Worm (Caenorhabditis elegans) whole organism, L4 larva: ENCODE data around the gene Y45F3A.5.

Experiments used
- D1046.2 ChIP-seq: fragments of 200-800 bp; sonication (Bioruptor generic); IDR thresholded peaks from 2 replicates; pipeline ENCODE4 v1.3.6; 2022; ENCODE audit warnings: missing genetic modification characterization, missing compliant biosample characterization
- F26F4.8 ChIP-seq: fragments of 200-800 bp; sonication (Bioruptor generic); conservative IDR thresholded peaks from 2 replicates; pipeline ENCODE4 v1.3.6; 2022; ENCODE audit warnings: missing genetic modification characterization, missing compliant biosample characterization
- F37D6.2 ChIP-seq: sonication (generic microtip); optimal IDR thresholded peaks from 2 replicates; lab custom pipeline; 2016; ENCODE audit warnings: mild to moderate bottlenecking, missing genetic modification characterization, missing compliant biosample characterization
- F49E8.2 ChIP-seq: sonication (generic microtip); optimal IDR thresholded peaks from 2 replicates; lab custom pipeline; 2016; ENCODE audit warnings: missing compliant biosample characterization, mild to moderate bottlenecking, missing genetic modification characterization, borderline replicate concordance
- Y105C5A.15 ChIP-seq: fragments of 200-800 bp; sonication (Bioruptor generic); IDR thresholded peaks from 2 replicates; pipeline ENCODE4 v1.3.6; 2022; ENCODE audit warnings: missing genetic modification characterization, missing compliant biosample characterization
- Y48G9A.11 ChIP-seq: fragments of 200-800 bp; sonication (Bioruptor generic); IDR thresholded peaks from 2 replicates; pipeline ENCODE4 v1.3.6; 2022; ENCODE audit warnings: missing genetic modification reagents, missing genetic modification characterization, missing compliant biosample characterization
- Y75B8A.6 ChIP-seq: fragments of 200-800 bp; sonication (Bioruptor generic); IDR thresholded peaks from 2 replicates; pipeline ENCODE4 v1.3.6; 2022; ENCODE audit warnings: missing genetic modification reagents, missing genetic modification characterization, missing compliant biosample characterization
- ZK337.2 ChIP-seq: fragments of 200-800 bp; sonication (Bioruptor generic); IDR thresholded peaks from 2 replicates; pipeline ENCODE4 v1.3.6; 2022; ENCODE audit warnings: missing genetic modification reagents, missing genetic modification characterization, missing compliant biosample characterization
- aha-1 ChIP-seq: fragments of 150-350 bp; peaks from one replicate; lab custom pipeline; 2014; ENCODE audit warnings: missing biosample characterization, missing genetic modification characterization
- aly-2 ChIP-seq: sonication (generic microtip); optimal IDR thresholded peaks from 2 replicates; lab custom pipeline; 2018; ENCODE audit warnings: missing biosample characterization, missing genetic modification characterization
- ama-1 ChIP-seq: fragments of 150-350 bp; optimal IDR thresholded peaks from 2 replicates; lab custom pipeline; 2014; ENCODE audit warnings: inconsistent platforms, mixed read lengths
- ceh-20 ChIP-seq: fragments of 200-800 bp; sonication (Bioruptor generic); IDR thresholded peaks from 2 replicates; pipeline ENCODE4 v1.3.6; 2022; ENCODE audit warnings: missing genetic modification reagents, missing genetic modification characterization, missing compliant biosample characterization
- ceh-28 ChIP-seq: fragments of 150-350 bp; optimal IDR thresholded peaks from 2 replicates; lab custom pipeline; 2014; ENCODE audit warnings: missing biosample characterization, missing genetic modification reagents, missing genetic modification characterization
- ceh-44 ChIP-seq: fragments of 200-800 bp; sonication (Bioruptor generic); IDR thresholded peaks from 2 replicates; pipeline ENCODE4 v1.3.6; 2022; ENCODE audit warnings: missing genetic modification reagents, missing genetic modification characterization, missing compliant biosample characterization
- cey-2 ChIP-seq: sonication (generic microtip); optimal IDR thresholded peaks from 3 replicates; lab custom pipeline; 2017; ENCODE audit warnings: missing genetic modification characterization, mild to moderate bottlenecking, missing compliant biosample characterization, antibody characterized with exemption, borderline replicate concordance; ENCODE audit not compliant: insufficient read depth
- daf-19 ChIP-seq: fragments of 200-800 bp; sonication (Bioruptor generic); conservative IDR thresholded peaks from 2 replicates; pipeline ENCODE4 v1.3.6; 2022; ENCODE audit warnings: missing genetic modification characterization, missing compliant biosample characterization
- daf-8 ChIP-seq: fragments of 200-800 bp; sonication (Bioruptor generic); IDR thresholded peaks from 2 replicates; pipeline ENCODE4 v1.3.6; 2022; ENCODE audit warnings: missing genetic modification characterization, missing compliant biosample characterization
- dmd-8 ChIP-seq: fragments of 200-800 bp; sonication (Bioruptor generic); IDR thresholded peaks from 2 replicates; pipeline ENCODE4 v1.3.6; 2022; ENCODE audit warnings: missing genetic modification characterization, missing compliant biosample characterization
- dve-1 ChIP-seq: sonication (generic microtip); optimal IDR thresholded peaks from 2 replicates; lab custom pipeline; 2017; ENCODE audit warnings: antibody characterized with exemption, mild to moderate bottlenecking, missing genetic modification characterization, missing compliant biosample characterization; ENCODE audit not compliant: insufficient read depth
- egl-43 ChIP-seq: fragments of 200-800 bp; sonication (Bioruptor generic); IDR thresholded peaks from 2 replicates; pipeline ENCODE4 v1.3.6; 2022; ENCODE audit warnings: missing genetic modification reagents, missing genetic modification characterization, missing compliant biosample characterization
- fos-1 ChIP-seq: fragments of 150-350 bp; optimal IDR thresholded peaks from 2 replicates; lab custom pipeline; 2014; ENCODE audit warnings: missing biosample characterization, missing genetic modification characterization
- gei-8 ChIP-seq: fragments of 200-800 bp; sonication (Bioruptor generic); optimal IDR thresholded peaks from 2 replicates; lab custom pipeline; 2018; ENCODE audit warnings: mild to moderate bottlenecking, missing genetic modification characterization, missing compliant biosample characterization
- hif-1 ChIP-seq, 2 experiments: sonication (generic microtip); optimal IDR thresholded peaks; 2 replicates each; lab custom pipeline; 2016 to 2017; ENCODE audit warnings: missing compliant biosample characterization in 2 of 2, missing genetic modification characterization in 2 of 2, missing genetic modification reagents in 2 of 2, missing genotype in 2 of 2, mild to moderate bottlenecking in 1 of 2
- hlh-30 ChIP-seq: sonication (generic microtip); optimal IDR thresholded peaks from 2 replicates; lab custom pipeline; 2017; ENCODE audit warnings: antibody characterized with exemption, mild to moderate bottlenecking, missing genetic modification characterization, missing compliant biosample characterization; ENCODE audit not compliant: insufficient read depth
- hmg-1.1 ChIP-seq: fragments of 200-800 bp; sonication (Bioruptor generic); IDR thresholded peaks from 2 replicates; pipeline ENCODE4 v1.3.6; 2022; ENCODE audit warnings: missing genetic modification reagents, missing genetic modification characterization, missing compliant biosample characterization
- lim-7 ChIP-seq: fragments of 200-800 bp; sonication (Bioruptor generic); IDR thresholded peaks from 2 replicates; pipeline ENCODE4 v1.3.6; 2022; ENCODE audit warnings: missing genetic modification characterization, missing compliant biosample characterization
- lin-13 ChIP-seq: fragments of 150-350 bp; optimal IDR thresholded peaks from 2 replicates; lab custom pipeline; 2014; ENCODE audit warnings: missing biosample characterization, missing genetic modification reagents, missing genetic modification characterization
- lir-3 ChIP-seq: sonication (generic microtip); optimal IDR thresholded peaks from 2 replicates; lab custom pipeline; 2016; ENCODE audit warnings: mild to moderate bottlenecking, missing genetic modification characterization, missing compliant biosample characterization
- mdl-1 ChIP-seq, 2 experiments: fragments of 150-350 bp in 1 of 2; sonication (generic microtip) in 1 of 2; optimal IDR thresholded peaks; 2 replicates each; lab custom pipeline; 2014 to 2017; ENCODE audit warnings: missing biosample characterization in 2 of 2, missing genetic modification characterization in 2 of 2
- mdt-29 ChIP-seq: fragments of 200-800 bp; sonication (Bioruptor generic); IDR thresholded peaks from 2 replicates; pipeline ENCODE4 v1.3.6; 2022; ENCODE audit warnings: missing genetic modification reagents, missing genetic modification characterization, missing compliant biosample characterization
- mep-1 ChIP-seq: fragments of 150-350 bp; sonication (generic microtip); optimal IDR thresholded peaks from 3 replicates; lab custom pipeline; 2014; ENCODE audit warnings: missing biosample characterization, missing genetic modification characterization
- mes-2 ChIP-seq: sonication (generic microtip); optimal IDR thresholded peaks from 2 replicates; lab custom pipeline; 2016; ENCODE audit warnings: missing genotype, mild to moderate bottlenecking, missing genetic modification characterization, missing compliant biosample characterization; ENCODE audit not compliant: poor library complexity, severe bottlenecking
- nhr-10 ChIP-seq: fragments of 150-350 bp; optimal IDR thresholded peaks from 2 replicates; lab custom pipeline; 2014; ENCODE audit warnings: missing biosample characterization, missing genetic modification characterization
- nhr-111 ChIP-seq: fragments of 200-800 bp; sonication (Bioruptor generic); optimal IDR thresholded peaks from 2 replicates; lab custom pipeline; 2018; ENCODE audit warnings: mild to moderate bottlenecking, missing genetic modification characterization, missing compliant biosample characterization
- nhr-237 ChIP-seq: sonication (generic microtip); optimal IDR thresholded peaks from 2 replicates; lab custom pipeline; 2017; ENCODE audit warnings: missing biosample characterization, missing genetic modification characterization
- nhr-48 ChIP-seq: sonication (generic microtip); optimal IDR thresholded peaks from 2 replicates; lab custom pipeline; 2016; ENCODE audit warnings: mild to moderate bottlenecking, missing genetic modification characterization, missing compliant biosample characterization
- nhr-6 ChIP-seq: fragments of 150-350 bp; optimal IDR thresholded peaks from 2 replicates; lab custom pipeline; 2014; ENCODE audit warnings: missing biosample characterization, missing genetic modification characterization
- nhr-76 ChIP-seq: fragments of 150-350 bp; optimal IDR thresholded peaks from 2 replicates; lab custom pipeline; 2014; ENCODE audit warnings: missing biosample characterization, missing genetic modification characterization
- nhr-77 ChIP-seq: fragments of 150-350 bp; optimal IDR thresholded peaks from 2 replicates; lab custom pipeline; 2014; ENCODE audit warnings: missing biosample characterization, missing genetic modification characterization
- pha-4 ChIP-seq, 2 experiments: fragments of 150-350 bp in 1 of 2; fragments of 200-800 bp in 1 of 2; sonication (Bioruptor generic) in 1 of 2; IDR thresholded peaks in 1 of 2; optimal IDR thresholded peaks in 1 of 2; 2 replicates each; pipeline versions ENCODE4 v1.3.6 to Lab custom; 2014 to 2022; ENCODE audit warnings: missing genetic modification characterization in 2 of 2, missing genetic modification reagents in 2 of 2, missing biosample characterization in 1 of 2, missing compliant biosample characterization in 1 of 2
- saeg-2 ChIP-seq: fragments of 200-800 bp; sonication (Bioruptor generic); IDR thresholded peaks from 2 replicates; pipeline ENCODE4 v1.3.6; 2022; ENCODE audit warnings: missing genetic modification reagents, missing genetic modification characterization, missing compliant biosample characterization
- sdz-12 ChIP-seq: fragments of 200-800 bp; sonication (Bioruptor generic); optimal IDR thresholded peaks from 2 replicates; lab custom pipeline; 2018; ENCODE audit warnings: mild to moderate bottlenecking, missing genetic modification characterization, missing compliant biosample characterization
- set-16 ChIP-seq: fragments of 200-800 bp; sonication (Bioruptor generic); IDR thresholded peaks from 2 replicates; pipeline ENCODE4 v1.3.6; 2022; ENCODE audit warnings: missing genetic modification reagents, missing genetic modification characterization, missing compliant biosample characterization
- snpc-4 ChIP-seq: fragments of 150-350 bp; optimal IDR thresholded peaks from 2 replicates; lab custom pipeline; 2014; ENCODE audit warnings: missing biosample characterization, missing genetic modification characterization
- tra-1 ChIP-seq: fragments of 200-800 bp; sonication (Bioruptor generic); IDR thresholded peaks from 2 replicates; pipeline ENCODE4 v1.3.6; 2022; ENCODE audit warnings: missing genetic modification reagents, missing genetic modification characterization, missing compliant biosample characterization
- unc-62 ChIP-seq, 3 experiments: fragments of 150-350 bp in 1 of 3; sonication (generic microtip); optimal IDR thresholded peaks in 2 of 3; peaks in 1 of 3; 1 replicate in 1 of 3; 2 replicates in 2 of 3; lab custom pipeline; 2014 to 2017; ENCODE audit warnings: missing biosample characterization in 3 of 3, missing genetic modification characterization in 3 of 3, missing genetic modification reagents in 3 of 3, missing genotype in 1 of 3
- zag-1 ChIP-seq: fragments of 150-350 bp; optimal IDR thresholded peaks from 2 replicates; lab custom pipeline; 2014; ENCODE audit warnings: missing biosample characterization, missing genetic modification characterization
- zfp-2 ChIP-seq: sonication (generic microtip); optimal IDR thresholded peaks from 2 replicates; lab custom pipeline; 2016; ENCODE audit warnings: mild to moderate bottlenecking, missing genetic modification characterization, missing compliant biosample characterization
- ztf-7 ChIP-seq: fragments of 150-350 bp; optimal IDR thresholded peaks from 2 replicates; lab custom pipeline; 2014; ENCODE audit warnings: missing biosample characterization, missing genetic modification characterization

Y45F3A.5 gene

ce11 chrIII:10624564-10624963 is 38.4 kb upstream of the Y45F3A.5 start (continued):
- TF ChIP-seq F26F4.8 (GFP tag; lab: Robert Waterston, UW) = peak; percentile 80
- TF ChIP-seq egl-43 = peak; percentile 94
- TF ChIP-seq nhr-76 (tag; lab: Kevin White, UChicago) = no peak
- peak; percentile 99 for TF ChIP-seq lim-7
- no peak for TF ChIP-seq F37D6.2 (tag; lab: Kevin White, UChicago)
- 0 out of 2 replicates have a peak, but pooled peaks have one; percentile 21 for TF ChIP-seq set-16 (GFP tag; lab: Robert Waterston, UW)
- peak; percentile 30 for TF ChIP-seq gei-8
- TF ChIP-seq Y75B8A.6 (GFP tag; lab: Robert Waterston, UW) = peak; percentile 69; the same call in 1 of the 2 replicates
- no peak; the same call in 1 of the 2 replicates for TF ChIP-seq daf-19 (GFP tag; lab: Robert Waterston, UW)
- peak; percentile 51 for TF ChIP-seq nhr-6
- TF ChIP-seq mes-2 (tag; lab: Kevin White, UChicago) = peak; percentile 66
- TF ChIP-seq nhr-237 (tag; lab: Kevin White, UChicago) = no peak
- TF ChIP-seq lir-3 = peak; percentile 62
- no peak for TF ChIP-seq zfp-2
- 0 out of 2 replicates have a peak, but pooled peaks have one; percentile 74 for TF ChIP-seq ceh-44 (GFP tag; lab: Robert Waterston, UW)
- 0 out of 2 replicates have a peak, but pooled peaks have one; percentile 24 for TF ChIP-seq daf-8 (GFP tag; lab: Robert Waterston, UW)
- no peak for TF ChIP-seq zag-1
- peak in 1 of 2 experiments; percentile 23 for TF ChIP-seq hif-1 (tag; optimal IDR thresholded peaks at IDR 0.05; lab: Kevin White, UChicago)
- TF ChIP-seq mep-1 (tag; lab: Kevin White, UChicago) = peak; percentile 4
- peak; percentile 79 for TF ChIP-seq ZK337.2 (GFP tag; lab: Robert Waterston, UW)
- TF ChIP-seq unc-62 (GFP tag; optimal IDR thresholded peaks at IDR 0.05 in 1 of 2; lab: Kevin White, UChicago) = no peak
- TF ChIP-seq unc-62 (tag; optimal IDR thresholded peaks at IDR 0.05; lab: Kevin White, UChicago) = no peak
- TF ChIP-seq nhr-111 (GFP tag; lab: Kevin White, UChicago) = peak; percentile 37
- TF ChIP-seq sdz-12 (GFP tag; lab: Kevin White, UChicago) = peak; percentile 56
- TF ChIP-seq dmd-8 (GFP tag; lab: Robert Waterston, UW) = peak; percentile 94
- TF ChIP-seq Y48G9A.11 (GFP tag; lab: Robert Waterston, UW) = peak; percentile 63; the same call in 1 of the 2 replicates
- TF ChIP-seq nhr-10 (tag; lab: Kevin White, UChicago) = no peak
- TF ChIP-seq F49E8.2 (tag; lab: Kevin White, UChicago) = peak; percentile 66
- peak; percentile 46 for TF ChIP-seq dve-1 (tag; lab: Kevin White, UChicago)
- peak; percentile 59; the same call in 1 of the 2 replicates for TF ChIP-seq mdt-29 (GFP tag; lab: Robert Waterston, UW)
- 0 out of 2 replicates have a peak, but pooled peaks have one; percentile 48 for TF ChIP-seq Y105C5A.15 (GFP tag; lab: Robert Waterston, UW)
- TF ChIP-seq fos-1 (tag; lab: Kevin White, UChicago) = no peak
- TF ChIP-seq cey-2 (tag; lab: Kevin White, UChicago) = no peak
- TF ChIP-seq ztf-7 (tag; lab: Kevin White, UChicago) = no peak
- TF ChIP-seq snpc-4 (tag; lab: Kevin White, UChicago) = no peak
- peak; percentile 69 for TF ChIP-seq lin-13 (GFP tag; lab: Kevin White, UChicago)
- no peak for TF ChIP-seq nhr-77 (tag; lab: Kevin White, UChicago)
- peak; percentile 23 for TF ChIP-seq nhr-48
- TF ChIP-seq ceh-20 = peak; percentile 68
- TF ChIP-seq mdl-1 (tag; optimal IDR thresholded peaks at IDR 0.05; lab: Kevin White, UChicago) = no peak
- no peak for TF ChIP-seq saeg-2 (GFP tag; lab: Robert Waterston, UW)
- peak; percentile 74 for TF ChIP-seq hmg-1.1 (GFP tag; lab: Robert Waterston, UW)
- peak; percentile 89 for TF ChIP-seq D1046.2 (GFP tag; lab: Robert Waterston, UW)
- no peak for TF ChIP-seq ceh-28 (tag; lab: Kevin White, UChicago)
- no peak for TF ChIP-seq aha-1 (tag; lab: Kevin White, UChicago)
- peak; percentile 22 for TF ChIP-seq ama-1
- peak; percentile 88 for TF ChIP-seq pha-4 (GFP tag; IDR thresholded peaks at IDR 0.05; lab: Robert Waterston, UW)
- TF ChIP-seq pha-4 (tag; optimal IDR thresholded peaks at IDR 0.05; lab: Kevin White, UChicago) = no peak
- peak; percentile 76 for TF ChIP-seq tra-1 (GFP tag; lab: Robert Waterston, UW)
- TF ChIP-seq hlh-30 (tag; lab: Kevin White, UChicago) = peak; percentile 22
- no peak for TF ChIP-seq aly-2
